Worm (Caenorhabditis elegans) whole organism, L4/young adult: Measurements from ENCODE around the gene C49G7.10.

ENCODE experiments used
- W03F9.2 ChIP-seq: fragments of 150-350 bp; optimal IDR thresholded peaks from 2 replicates; lab custom pipeline; 2014; ENCODE audit warnings: missing biosample characterization, missing genetic modification characterization
- him-1 ChIP-seq: sonication (generic microtip); optimal IDR thresholded peaks from 2 replicates; lab custom pipeline; 2016; ENCODE audit warnings: missing genotype, missing genetic modification reagents, missing genetic modification characterization, missing compliant biosample characterization

- TF ChIP-seq him-1 = no peak
- TF ChIP-seq W03F9.2 (tag; lab: Kevin White, UChicago) = no peak
These were observed 10.5 kb downstream of the C49G7.10 start, which contains the start of gene cyp-35A4 for ce11 chrV:4031319-4031718.
